Fruit fly (Drosophila melanogaster) whole organism, embryonic: ENCODE data around the gene InR.
A peak's percentile ranks its signal among the peaks of the same experiment; 100 is the strongest.

Source experiments
- B-H2 ChIP-seq: fragments of 200-800 bp; sonication (Bioruptor generic); optimal IDR thresholded peaks from 2 replicates; lab custom pipeline; 2018; ENCODE audit warnings: missing biosample characterization, mild to moderate bottlenecking, missing genetic modification characterization
- Bgb ChIP-seq: fragments of 200-800 bp; sonication (Bioruptor generic); IDR thresholded peaks from 2 replicates; pipeline ENCODE4 v1.3.6; 2022; ENCODE audit warnings: missing biosample characterization, missing genetic modification characterization; ENCODE audit not compliant: partially characterized antibody
- BtbVII ChIP-seq: fragments of 200-800 bp; sonication (Bioruptor generic); optimal IDR thresholded peaks from 3 replicates; lab custom pipeline; 2017; ENCODE audit warnings: missing biosample characterization, mild to moderate bottlenecking, missing genetic modification characterization
- CG1024 ChIP-seq: fragments of 200-800 bp; sonication (Bioruptor generic); IDR thresholded peaks from 2 replicates; pipeline ENCODE4 v1.3.6; 2022; ENCODE audit warnings: missing biosample characterization, missing genetic modification characterization
- CG10267 ChIP-seq: fragments of 200-800 bp; sonication (Bioruptor generic); optimal IDR thresholded peaks from 2 replicates; lab custom pipeline; 2018; ENCODE audit warnings: missing biosample characterization, mild to moderate bottlenecking, missing genetic modification characterization, moderate library complexity
- CG10431 ChIP-seq: fragments of 200-800 bp; sonication (Bioruptor generic); optimal IDR thresholded peaks from 3 replicates; lab custom pipeline; 2018; ENCODE audit warnings: missing biosample characterization, mild to moderate bottlenecking, missing genetic modification characterization
- CG10543 ChIP-seq: fragments of 200-800 bp; sonication (Bioruptor generic); optimal IDR thresholded peaks from 3 replicates; lab custom pipeline; 2017; ENCODE audit warnings: missing biosample characterization, mild to moderate bottlenecking, missing genetic modification characterization, moderate library complexity
- CG13775 ChIP-seq: fragments of 200-800 bp; sonication (Bioruptor generic); optimal IDR thresholded peaks from 3 replicates; lab custom pipeline; 2017; ENCODE audit warnings: missing biosample characterization, mild to moderate bottlenecking, missing genetic modification characterization
- CG15601 ChIP-seq: fragments of 200-800 bp; sonication (Bioruptor generic); optimal IDR thresholded peaks from 3 replicates; lab custom pipeline; 2019; ENCODE audit warnings: missing biosample characterization, mild to moderate bottlenecking, missing genetic modification characterization, moderate library complexity
- CG15696 ChIP-seq: fragments of 200-800 bp; sonication (Bioruptor generic); optimal IDR thresholded peaks from 2 replicates; lab custom pipeline; 2019; ENCODE audit warnings: missing biosample characterization, mild to moderate bottlenecking, missing genetic modification characterization, moderate library complexity
- CG16779 ChIP-seq: fragments of 200-800 bp; sonication (Bioruptor generic); IDR thresholded peaks from 2 replicates; pipeline ENCODE4 v1.3.6; 2022; ENCODE audit warnings: missing biosample characterization, missing genetic modification characterization
- CG17385 ChIP-seq: fragments of 200-800 bp; sonication (Bioruptor generic); optimal IDR thresholded peaks from 3 replicates; lab custom pipeline; 2018; ENCODE audit warnings: missing biosample characterization, mild to moderate bottlenecking, missing genetic modification characterization
- CG17912 ChIP-seq: fragments of 200-800 bp; sonication (Bioruptor generic); optimal IDR thresholded peaks from 2 replicates; lab custom pipeline; 2018; ENCODE audit warnings: missing biosample characterization, mild to moderate bottlenecking, missing genetic modification characterization
- CG3065 ChIP-seq: fragments of 200-800 bp; sonication (Bioruptor generic); optimal IDR thresholded peaks from 2 replicates; lab custom pipeline; 2016; ENCODE audit warnings: missing biosample characterization, missing genetic modification characterization
- CG6791 ChIP-seq: fragments of 200-800 bp; sonication (Bioruptor generic); IDR thresholded peaks from 3 replicates; pipeline ENCODE4 v1.3.6; 2022; ENCODE audit warnings: missing biosample characterization, missing genetic modification characterization; ENCODE audit not compliant: partially characterized antibody
- CG7786 ChIP-seq: fragments of 200-800 bp; sonication (Bioruptor generic); optimal IDR thresholded peaks from 2 replicates; lab custom pipeline; 2016; ENCODE audit warnings: missing biosample characterization, missing genetic modification characterization
- Camta ChIP-seq: fragments of 200-800 bp; sonication (Bioruptor generic); optimal IDR thresholded peaks from 2 replicates; lab custom pipeline; 2016; ENCODE audit warnings: missing biosample characterization, missing genetic modification characterization
- CkIIα-i1 ChIP-seq: fragments of 200-800 bp; sonication (Bioruptor generic); IDR thresholded peaks from 2 replicates; pipeline ENCODE4 v1.3.6; 2022; ENCODE audit warnings: missing biosample characterization, missing genetic modification characterization
- Dip2 ChIP-seq: fragments of 200-800 bp; sonication (Bioruptor generic); IDR thresholded peaks from 2 replicates; pipeline ENCODE4 v1.3.6; 2022; ENCODE audit warnings: missing biosample characterization, missing genetic modification characterization
- E2f2 ChIP-seq: fragments of 200-800 bp; sonication (Bioruptor generic); IDR thresholded peaks from 2 replicates; pipeline ENCODE4 v1.3.6; 2022; ENCODE audit warnings: missing biosample characterization, missing genetic modification characterization
- H2.0 ChIP-seq: fragments of 200-800 bp; sonication (Bioruptor generic); IDR thresholded peaks from 2 replicates; pipeline ENCODE4 v1.3.6; 2022; ENCODE audit warnings: missing biosample characterization, missing genetic modification characterization
- Jarid2 ChIP-seq: fragments of 200-800 bp; sonication (Bioruptor generic); optimal IDR thresholded peaks from 3 replicates; lab custom pipeline; 2017; ENCODE audit warnings: mild to moderate bottlenecking, missing biosample characterization, missing genetic modification reagents, missing genetic modification characterization
- Lhr ChIP-seq: fragments of 200-800 bp; sonication (Bioruptor generic); optimal IDR thresholded peaks from 3 replicates; lab custom pipeline; 2017; ENCODE audit warnings: mild to moderate bottlenecking, missing biosample characterization, missing genetic modification reagents, missing genetic modification characterization
- MTF-1 ChIP-seq: fragments of 200-800 bp; sonication (Bioruptor generic); optimal IDR thresholded peaks from 2 replicates; lab custom pipeline; 2018; ENCODE audit warnings: missing biosample characterization, mild to moderate bottlenecking, missing genetic modification characterization, borderline replicate concordance
- Oaz ChIP-seq: fragments of 200-800 bp; sonication (Bioruptor generic); IDR thresholded peaks from 2 replicates; pipeline ENCODE4 v1.3.6; 2022; ENCODE audit warnings: missing biosample characterization, missing genetic modification characterization
- YL-1 ChIP-seq: fragments of 200-800 bp; sonication (Bioruptor generic); optimal IDR thresholded peaks from 3 replicates; lab custom pipeline; 2017; ENCODE audit warnings: missing biosample characterization, mild to moderate bottlenecking, missing genetic modification characterization
- ab ChIP-seq: fragments of 200-800 bp; sonication (Bioruptor generic); optimal IDR thresholded peaks from 2 replicates; lab custom pipeline; 2016; ENCODE audit warnings: missing biosample characterization, missing genetic modification characterization
- abd-A ChIP-seq: fragments of 200-800 bp; sonication (Bioruptor generic); optimal IDR thresholded peaks from 3 replicates; lab custom pipeline; 2019; ENCODE audit warnings: missing biosample characterization, mild to moderate bottlenecking, missing genetic modification characterization, moderate library complexity
- br ChIP-seq: fragments of >200 bp; optimal IDR thresholded peaks from 2 replicates; lab custom pipeline; 2017
- chinmo ChIP-seq: fragments of 200-800 bp; sonication (Bioruptor generic); IDR thresholded peaks from 4 replicates; pipeline ENCODE4 v1.3.6; 2022; ENCODE audit warnings: missing biosample characterization, missing genetic modification characterization; ENCODE audit not compliant: partially characterized antibody
- corto ChIP-seq: fragments of 200-800 bp; sonication (Bioruptor generic); optimal IDR thresholded peaks from 2 replicates; lab custom pipeline; 2016; ENCODE audit warnings: missing biosample characterization, mild to moderate bottlenecking, missing genetic modification characterization, moderate library complexity
- crc ChIP-seq: fragments of 200-800 bp; sonication (Bioruptor generic); optimal IDR thresholded peaks from 2 replicates; lab custom pipeline; 2016; ENCODE audit warnings: missing biosample characterization, missing genetic modification characterization
- dati ChIP-seq: fragments of 200-800 bp; sonication (Bioruptor generic); IDR thresholded peaks from 2 replicates; pipeline ENCODE4 v1.3.6; 2022; ENCODE audit warnings: missing biosample characterization, missing genetic modification characterization
- dpn ChIP-seq, 2 experiments: fragments of 200-800 bp; sonication (Bioruptor generic); optimal IDR thresholded peaks; 3 replicates each; lab custom pipeline; 2016; ENCODE audit warnings: missing biosample characterization in 2 of 2, missing genetic modification characterization in 2 of 2
- dysf ChIP-seq: fragments of 200-800 bp; sonication (Bioruptor generic); IDR thresholded peaks from 3 replicates; pipeline ENCODE4 v1.3.6; 2022; ENCODE audit warnings: missing biosample characterization, missing genetic modification characterization
- ftz-f1 ChIP-seq: fragments of 200-800 bp; sonication (Bioruptor generic); optimal IDR thresholded peaks from 2 replicates; lab custom pipeline; 2016; ENCODE audit warnings: missing biosample characterization, missing genetic modification characterization
- gcm2 ChIP-seq: fragments of 200-800 bp; sonication (Bioruptor generic); optimal IDR thresholded peaks from 2 replicates; lab custom pipeline; 2016; ENCODE audit warnings: missing biosample characterization, missing genetic modification characterization
- grau ChIP-seq: fragments of 200-800 bp; optimal IDR thresholded peaks from 3 replicates; lab custom pipeline; 2019; ENCODE audit warnings: missing biosample characterization, mild to moderate bottlenecking, missing genetic modification characterization, moderate library complexity
- grn ChIP-seq: fragments of 200-800 bp; sonication (Bioruptor generic); optimal IDR thresholded peaks from 3 replicates; lab custom pipeline; 2017; ENCODE audit warnings: missing biosample characterization, missing genetic modification characterization
- hb ChIP-seq: fragments of 200-800 bp; sonication (Bioruptor generic); IDR thresholded peaks from 3 replicates; pipeline ENCODE4 v1.3.6; 2022; ENCODE audit warnings: missing biosample characterization, missing genetic modification characterization; ENCODE audit not compliant: partially characterized antibody
- lmd ChIP-seq: fragments of 200-800 bp; sonication (Bioruptor generic); IDR thresholded peaks from 2 replicates; pipeline ENCODE4 v1.3.6; 2022; ENCODE audit warnings: missing biosample characterization, missing genetic modification characterization
- pros ChIP-seq: fragments of 200-800 bp; sonication (Bioruptor generic); optimal IDR thresholded peaks from 3 replicates; lab custom pipeline; 2019; ENCODE audit warnings: missing biosample characterization, mild to moderate bottlenecking, missing genetic modification characterization, moderate library complexity
- ro ChIP-seq: fragments of 200-800 bp; sonication (Bioruptor generic); IDR thresholded peaks from 2 replicates; pipeline ENCODE4 v1.3.6; 2022; ENCODE audit warnings: missing biosample characterization, missing genetic modification characterization
- sd ChIP-seq: fragments of 200-800 bp; sonication (Bioruptor generic); optimal IDR thresholded peaks from 3 replicates; lab custom pipeline; 2018; ENCODE audit warnings: missing biosample characterization, mild to moderate bottlenecking, missing genetic modification characterization, moderate library complexity
- so ChIP-seq: fragments of 200-800 bp; sonication (Bioruptor generic); IDR thresholded peaks from 3 replicates; pipeline ENCODE4 v1.3.6; 2022; ENCODE audit warnings: missing biosample characterization, missing genetic modification characterization
- sob ChIP-seq: fragments of 200-800 bp; sonication (Bioruptor generic); IDR thresholded peaks from 2 replicates; pipeline ENCODE4 v1.3.6; 2022; ENCODE audit warnings: missing biosample characterization, missing genetic modification characterization
- sqz ChIP-seq: fragments of 200-800 bp; sonication (Bioruptor generic); optimal IDR thresholded peaks from 3 replicates; lab custom pipeline; 2018; ENCODE audit warnings: missing biosample characterization, mild to moderate bottlenecking, missing genetic modification characterization
- unpg ChIP-seq: fragments of 200-800 bp; sonication (Bioruptor generic); optimal IDR thresholded peaks from 3 replicates; lab custom pipeline; 2018; ENCODE audit warnings: missing biosample characterization, mild to moderate bottlenecking, missing genetic modification characterization, moderate library complexity
- vvl ChIP-seq: fragments of 200-800 bp; sonication (Bioruptor generic); IDR thresholded peaks from 2 replicates; pipeline ENCODE4 v1.3.6; 2022; ENCODE audit warnings: missing biosample characterization, missing genetic modification characterization
- zen ChIP-seq: fragments of 200-800 bp; sonication (Bioruptor generic); optimal IDR thresholded peaks from 3 replicates; lab custom pipeline; 2018; ENCODE audit warnings: missing biosample characterization, mild to moderate bottlenecking, missing genetic modification characterization, moderate library complexity

The InR gene

DNA sequence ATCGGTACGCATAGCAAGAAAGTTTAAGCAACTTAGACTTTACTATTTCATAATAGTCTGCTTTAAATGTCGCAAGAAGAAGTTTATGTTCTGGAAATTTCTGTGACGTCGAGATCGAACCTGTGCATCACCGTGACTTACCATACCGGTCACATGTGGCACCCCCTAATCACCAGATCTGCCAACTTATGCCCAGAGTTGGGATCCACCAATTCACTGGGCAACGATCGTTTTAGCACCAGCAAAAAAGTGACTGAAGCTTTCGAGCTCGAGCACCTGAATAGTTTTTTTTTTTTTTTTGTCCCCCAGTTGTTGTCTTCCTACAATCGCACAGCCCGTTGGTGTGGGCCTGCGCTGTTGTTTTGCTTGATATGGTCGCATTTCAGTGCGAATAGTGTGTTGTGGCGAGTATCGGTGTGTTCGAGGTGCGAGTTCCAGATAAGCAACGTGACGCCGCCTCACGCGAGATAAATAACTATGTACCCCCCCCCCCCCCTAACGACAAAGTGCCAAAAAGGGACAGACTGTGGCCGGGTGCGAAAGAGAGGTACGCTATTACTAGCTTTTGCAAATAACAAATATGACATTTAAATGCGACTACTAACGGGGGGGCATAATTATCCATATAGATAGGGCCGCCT, 34.7 kb downstream of the InR start (continued):
- no peak for TF ChIP-seq crc (GFP tag; lab: Kevin White, UChicago)
- TF ChIP-seq dpn (GFP tag; optimal IDR thresholded peaks at IDR 0.05; lab: Kevin White, UChicago), result no peak
- TF ChIP-seq CG10543 (GFP tag; lab: Kevin White, UChicago), result peak; percentile 84
- TF ChIP-seq gcm2 (GFP tag; lab: Kevin White, UChicago), result no peak
- TF ChIP-seq CG16779, result no peak
- no peak for TF ChIP-seq grau (tag; lab: Kevin White, UChicago)
- TF ChIP-seq Jarid2 (GFP tag; lab: Kevin White, UChicago), result peak; percentile 22
- TF ChIP-seq CG17912 (GFP tag; lab: Kevin White, UChicago), result no peak
- TF ChIP-seq CG10267 (tag; lab: Kevin White, UChicago), result no peak
- no peak for TF ChIP-seq ab
- TF ChIP-seq dati (GFP tag; lab: Robert Waterston, UW), result no peak
- no peak for TF ChIP-seq unpg (GFP tag; lab: Kevin White, UChicago)
- TF ChIP-seq ftz-f1 (GFP tag; lab: Kevin White, UChicago), result no peak
- no peak for TF ChIP-seq CG13775 (GFP tag; lab: Kevin White, UChicago)
- no peak for TF ChIP-seq vvl (GFP tag; lab: Robert Waterston, UW)
- no peak; the same call in 1 of the 2 replicates for TF ChIP-seq Bgb
- TF ChIP-seq CG15601 (tag; lab: Kevin White, UChicago), result no peak
- no peak for TF ChIP-seq YL-1 (GFP tag; lab: Kevin White, UChicago)
- TF ChIP-seq H2.0 (GFP tag; lab: Robert Waterston, UW), result no peak
- no peak; the same call in 2 of the 3 replicates for TF ChIP-seq dysf
- TF ChIP-seq BtbVII (GFP tag; lab: Kevin White, UChicago), result no peak
- TF ChIP-seq E2f2 (GFP tag; lab: Robert Waterston, UW), result peak; percentile 18; the same call in 1 of the 2 replicates
- TF ChIP-seq CkIIα-i1, result no peak
- TF ChIP-seq corto, result no peak
- no peak for TF ChIP-seq MTF-1 (GFP tag; lab: Kevin White, UChicago)
- no peak for TF ChIP-seq lmd
- no peak for TF ChIP-seq CG7786 (GFP tag; lab: Kevin White, UChicago)
- TF ChIP-seq Dip2 (GFP tag; lab: Robert Waterston, UW), result no peak
- TF ChIP-seq hb (GFP tag; lab: Robert Waterston, UW), result no peak
- no peak for TF ChIP-seq CG3065 (GFP tag; lab: Kevin White, UChicago)
- no peak for TF ChIP-seq CG10431

DNA sequence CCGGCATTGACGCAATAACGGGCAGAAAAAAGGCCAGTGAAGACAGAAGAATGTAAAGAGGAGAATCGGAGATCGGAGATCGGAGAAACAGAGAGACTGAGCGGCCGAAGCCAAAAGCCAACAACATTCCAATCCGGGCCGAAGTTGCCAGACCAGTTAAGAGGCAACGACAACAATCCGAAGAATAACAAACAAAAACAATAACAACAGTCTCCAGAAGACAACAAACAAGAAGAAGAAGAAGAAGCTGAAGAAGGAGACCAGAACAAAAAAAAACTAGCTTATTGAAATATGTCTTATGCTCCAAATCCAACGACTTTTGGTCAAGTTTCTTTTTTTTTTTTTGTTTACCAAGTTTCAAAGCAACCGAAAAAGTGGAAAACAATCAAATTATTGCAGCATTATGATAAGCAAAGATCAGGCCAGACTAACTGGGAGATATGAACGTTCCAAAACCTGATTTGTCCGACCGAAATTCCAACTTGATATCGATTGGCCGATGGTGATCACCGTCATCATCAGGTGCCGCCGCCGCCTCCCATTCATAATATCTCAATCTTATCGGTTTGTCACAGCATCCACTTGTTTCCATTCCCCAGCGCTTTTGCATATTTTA, 35.4 kb downstream of the InR start:
- TF ChIP-seq so, result no peak
- no peak for TF ChIP-seq Camta (GFP tag; lab: Kevin White, UChicago)
- peak; percentile 89; the same call in 3 of the 4 replicates for TF ChIP-seq chinmo
- TF ChIP-seq zen (tag; lab: Kevin White, UChicago), result no peak
- TF ChIP-seq sob (GFP tag; lab: Robert Waterston, UW), result no peak
- 0 out of 3 replicates have a peak, but pooled peaks have one; percentile 24 for TF ChIP-seq CG6791 (GFP tag; lab: Robert Waterston, UW)
- TF ChIP-seq CG1024 (GFP tag; lab: Robert Waterston, UW), result no peak
- no peak for TF ChIP-seq CG15696 (tag; lab: Kevin White, UChicago)
- TF ChIP-seq Lhr (GFP tag; lab: Kevin White, UChicago), result no peak
- peak; percentile 69 for TF ChIP-seq CG17385 (GFP tag; lab: Kevin White, UChicago)
- TF ChIP-seq ro (GFP tag; lab: Robert Waterston, UW), result no peak
- TF ChIP-seq br (lab: Kevin White, UChicago), result no peak
- TF ChIP-seq sqz (GFP tag; lab: Kevin White, UChicago), result peak; percentile 57
- peak; percentile 86 for TF ChIP-seq abd-A (tag; lab: Kevin White, UChicago)
- peak; percentile 51 for TF ChIP-seq pros
- TF ChIP-seq Oaz, result no peak
- peak; percentile 94 for TF ChIP-seq sd (tag; lab: Kevin White, UChicago)
- no peak for TF ChIP-seq CG13775 (GFP tag; lab: Kevin White, UChicago)
- peak; percentile 50 for TF ChIP-seq grn
- TF ChIP-seq B-H2 (GFP tag; lab: Kevin White, UChicago), result peak; percentile 6
